Worm (Caenorhabditis elegans) whole organism, L4/young adult: ENCODE data around the gene egl-1.

ENCODE experiments used
- W03F9.2 ChIP-seq: fragments of 150-350 bp; optimal IDR thresholded peaks from 2 replicates; lab custom pipeline; 2014; ENCODE audit warnings: missing biosample characterization, missing genetic modification characterization
- dao-5 ChIP-seq: sonication (generic microtip); optimal IDR thresholded peaks from 2 replicates; lab custom pipeline; 2016; ENCODE audit warnings: missing genotype, missing genetic modification characterization, moderate library complexity, missing compliant biosample characterization
- him-1 ChIP-seq: sonication (generic microtip); optimal IDR thresholded peaks from 2 replicates; lab custom pipeline; 2016; ENCODE audit warnings: missing genotype, missing genetic modification reagents, missing genetic modification characterization, missing compliant biosample characterization

egl-1 gene

DNA sequence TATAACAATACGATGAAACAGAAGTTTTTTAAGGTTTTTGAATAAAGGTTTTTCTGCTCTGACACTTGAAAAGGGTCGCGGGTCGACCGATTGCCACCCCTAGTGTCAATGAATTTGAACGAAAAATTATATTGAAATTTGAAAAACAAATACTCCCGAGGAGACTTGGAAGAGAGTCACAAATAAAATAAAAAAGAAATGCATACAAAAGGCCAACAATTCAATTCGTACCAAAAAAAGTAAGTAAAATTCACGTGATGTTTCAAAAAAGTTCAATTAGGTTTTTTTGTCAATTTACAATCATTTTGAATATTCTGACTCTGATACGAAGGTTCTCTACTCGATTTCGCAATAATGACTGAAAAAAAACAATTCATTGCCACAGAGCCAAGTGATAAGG is 38.7 kb downstream of the egl-1 start, which contains the start of gene C15H11.1:
Gene C15H11.1 (plus strand): TSS at position 301 of the 400 bp plus-strand sequence.
- no peak for TF ChIP-seq dao-5 (tag; lab: Kevin White, UChicago)
- no peak for TF ChIP-seq W03F9.2 (tag; lab: Kevin White, UChicago)
- no peak for TF ChIP-seq him-1

ce11 chrV:14391830-14392229 is 40.3 kb downstream of the egl-1 start, which contains the start of gene C15H11.10:
Gene C15H11.10 (plus strand): TSS chrV:14392130.
- TF ChIP-seq him-1: no peak
- TF ChIP-seq dao-5 (tag; lab: Kevin White, UChicago): no peak
- TF ChIP-seq W03F9.2 (tag; lab: Kevin White, UChicago): no peak
